Worm (Caenorhabditis elegans) whole organism, young adult: ENCODE data around the gene sshk-1.

ENCODE experiments used
- K11D2.4 ChIP-seq: fragments of 200-800 bp; sonication (Bioruptor generic); IDR thresholded peaks from 2 replicates; pipeline ENCODE4 v1.3.6; 2022; ENCODE audit warnings: missing genetic modification reagents, missing genetic modification characterization, missing compliant biosample characterization
- attf-3 ChIP-seq: fragments of 200-800 bp; sonication (Bioruptor generic); conservative IDR thresholded peaks from 2 replicates; pipeline ENCODE4 v1.3.6; 2022; ENCODE audit warnings: missing genetic modification reagents, missing genetic modification characterization, missing compliant biosample characterization
- bed-1 ChIP-seq: fragments of 200-800 bp; sonication (Bioruptor generic); IDR thresholded peaks from 2 replicates; pipeline ENCODE4 v1.3.6; 2022; ENCODE audit warnings: missing genetic modification reagents, missing genetic modification characterization, missing compliant biosample characterization
- ets-4 ChIP-seq: fragments of 200-800 bp; sonication (Bioruptor generic); optimal IDR thresholded peaks from 2 replicates; lab custom pipeline; 2018; ENCODE audit warnings: mild to moderate bottlenecking, missing genetic modification characterization, missing compliant biosample characterization
- madf-8 ChIP-seq: fragments of 200-800 bp; sonication (Bioruptor generic); conservative IDR thresholded peaks from 2 replicates; pipeline ENCODE4 v1.3.6; 2022; ENCODE audit warnings: missing genetic modification reagents, missing genetic modification characterization, missing compliant biosample characterization
- snpc-4 ChIP-seq, 5 experiments: fragments of 150-350 bp in 1 of 5; sonication (generic microtip) in 4 of 5; optimal IDR thresholded peaks; 2 replicates each; lab custom pipeline; 2014 to 2018; ENCODE audit warnings: missing genetic modification characterization in 5 of 5, missing biosample characterization in 3 of 5, antibody characterized with exemption in 2 of 5, mild to moderate bottlenecking in 2 of 5, missing compliant biosample characterization in 2 of 5, missing genotype in 2 of 5, moderate library complexity in 2 of 5, missing genetic modification reagents in 1 of 5
- ztf-28 ChIP-seq: fragments of 200-800 bp; sonication (Bioruptor generic); IDR thresholded peaks from 2 replicates; pipeline ENCODE4 v1.3.6; 2022; ENCODE audit warnings: missing genetic modification reagents, missing genetic modification characterization, missing compliant biosample characterization

DNA sequence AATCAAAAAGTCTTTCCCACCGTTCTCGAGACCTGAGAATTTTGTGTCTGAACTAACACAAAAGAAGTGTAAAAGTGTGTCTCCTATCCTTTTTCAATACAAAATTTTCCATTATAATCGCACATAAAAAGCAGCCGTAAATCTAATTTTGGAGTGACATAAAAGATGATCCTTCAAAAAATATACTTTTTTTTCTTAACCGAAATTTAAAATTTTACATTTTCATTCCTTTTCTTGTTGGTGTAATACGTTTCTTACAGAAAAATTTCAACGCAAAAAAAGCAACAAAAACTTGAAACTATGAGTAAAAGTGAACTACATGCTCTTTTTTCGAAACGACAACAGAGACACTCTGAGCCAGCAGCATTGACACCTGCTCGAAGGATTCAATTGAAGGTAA is 8.9 kb upstream of the sshk-1 start, which contains the start of gene Y44A6D.6:
- TF ChIP-seq snpc-4 (GFP tag; optimal IDR thresholded peaks at IDR 0.05; lab: Kevin White, UChicago) (no peak), snpc-4 (tag; optimal IDR thresholded peaks at IDR 0.05; lab: Kevin White, UChicago) (no peak), ets-4 (GFP tag; lab: Kevin White, UChicago) (no peak), madf-8 (GFP tag; lab: Robert Waterston, UW) (no peak), attf-3 (GFP tag; lab: Robert Waterston, UW) (no peak), bed-1 (GFP tag; lab: Robert Waterston, UW) (no peak), ztf-28 (GFP tag; lab: Robert Waterston, UW) (no peak), K11D2.4 (GFP tag; lab: Robert Waterston, UW) (no peak)
